Worm (Caenorhabditis elegans) whole organism, mixed stage, embryonic: ENCODE results near the gene dhs-16.

Experiments
- M03D4.4 ChIP-seq: sonication (generic microtip); optimal IDR thresholded peaks from 2 replicates; lab custom pipeline; 2017; ENCODE audit warnings: mild to moderate bottlenecking, missing genetic modification characterization, missing compliant biosample characterization
- bed-3 ChIP-seq: fragments of 200-800 bp; sonication (Bioruptor generic); optimal IDR thresholded peaks from 3 replicates; lab custom pipeline; 2018; ENCODE audit warnings: mild to moderate bottlenecking, missing genetic modification characterization, moderate library complexity, missing compliant biosample characterization
- blmp-1 ChIP-seq: fragments of 150-350 bp; optimal IDR thresholded peaks from 2 replicates; lab custom pipeline; 2014; ENCODE audit warnings: missing biosample characterization, missing genetic modification characterization
- ceh-39 ChIP-seq: fragments of 150-350 bp; optimal IDR thresholded peaks from 2 replicates; lab custom pipeline; 2014; ENCODE audit warnings: missing biosample characterization, missing genetic modification characterization
- ces-1 ChIP-seq: fragments of 150-350 bp; optimal IDR thresholded peaks from 2 replicates; lab custom pipeline; 2014; ENCODE audit warnings: missing biosample characterization, missing genetic modification reagents, missing genetic modification characterization
- drap-1 ChIP-seq: fragments of 200-800 bp; sonication (Bioruptor generic); optimal IDR thresholded peaks from 3 replicates; lab custom pipeline; 2018; ENCODE audit warnings: mild to moderate bottlenecking, missing genetic modification characterization, missing compliant biosample characterization
- elt-1 ChIP-seq: sonication (generic microtip); optimal IDR thresholded peaks from 2 replicates; lab custom pipeline; 2017; ENCODE audit warnings: missing genetic modification characterization, mild to moderate bottlenecking, missing compliant biosample characterization, antibody characterized with exemption, moderate library complexity, borderline replicate concordance; ENCODE audit not compliant: insufficient read depth
- elt-3 ChIP-seq: fragments of 150-350 bp; optimal IDR thresholded peaks from 2 replicates; lab custom pipeline; 2014; ENCODE audit warnings: missing biosample characterization, missing genetic modification characterization
- flh-1 ChIP-seq: fragments of 200-800 bp; sonication (Bioruptor generic); optimal IDR thresholded peaks from 2 replicates; lab custom pipeline; 2018; ENCODE audit warnings: mild to moderate bottlenecking, missing genetic modification characterization, moderate library complexity, missing compliant biosample characterization
- hlh-1 ChIP-seq: fragments of 150-350 bp; optimal IDR thresholded peaks from 2 replicates; lab custom pipeline; 2014; ENCODE audit warnings: missing biosample characterization, missing genetic modification reagents, missing genetic modification characterization
- lin-13 ChIP-seq: fragments of 150-350 bp; optimal IDR thresholded peaks from 2 replicates; lab custom pipeline; 2014; ENCODE audit warnings: missing biosample characterization, missing genetic modification characterization
- lsy-2 ChIP-seq: fragments of 150-350 bp; optimal IDR thresholded peaks from 2 replicates; lab custom pipeline; 2014; ENCODE audit warnings: missing biosample characterization, missing genetic modification characterization
- mep-1 ChIP-seq: fragments of 150-350 bp; optimal IDR thresholded peaks from 2 replicates; lab custom pipeline; 2017; ENCODE audit warnings: missing biosample characterization, missing genetic modification reagents, missing genetic modification characterization, inconsistent platforms
- mls-2 ChIP-seq: sonication (generic microtip); optimal IDR thresholded peaks from 2 replicates; lab custom pipeline; 2016; ENCODE audit warnings: mild to moderate bottlenecking, missing genetic modification characterization, moderate library complexity, missing compliant biosample characterization
- nhr-12 ChIP-seq: fragments of 150-350 bp; optimal IDR thresholded peaks from 2 replicates; lab custom pipeline; 2014; ENCODE audit warnings: missing biosample characterization, missing genetic modification characterization
- nhr-2 ChIP-seq: fragments of 150-350 bp; optimal IDR thresholded peaks from 2 replicates; lab custom pipeline; 2014; ENCODE audit warnings: missing biosample characterization, missing genetic modification characterization
- nhr-28 ChIP-seq: fragments of 150-350 bp; optimal IDR thresholded peaks from 2 replicates; lab custom pipeline; 2014; ENCODE audit warnings: missing biosample characterization, missing genetic modification characterization
- sem-2 ChIP-seq: fragments of 200-800 bp; sonication (Bioruptor generic); optimal IDR thresholded peaks from 2 replicates; lab custom pipeline; 2018; ENCODE audit warnings: mild to moderate bottlenecking, missing genetic modification characterization, missing compliant biosample characterization
- sptf-1 ChIP-seq: sonication (generic microtip); optimal IDR thresholded peaks from 2 replicates; lab custom pipeline; 2017; ENCODE audit warnings: mild to moderate bottlenecking, missing genetic modification characterization, moderate library complexity, missing compliant biosample characterization
- tbx-8 ChIP-seq: fragments of 200-800 bp; sonication (Bioruptor generic); optimal IDR thresholded peaks from 2 replicates; lab custom pipeline; 2018; ENCODE audit warnings: mild to moderate bottlenecking, missing genetic modification characterization, moderate library complexity, missing compliant biosample characterization
- unc-120 ChIP-seq: sonication (generic microtip); optimal IDR thresholded peaks from 2 replicates; lab custom pipeline; 2017; ENCODE audit warnings: missing genetic modification characterization, missing compliant biosample characterization; ENCODE audit not compliant: poor library complexity, severe bottlenecking
- unc-39 ChIP-seq: fragments of 150-350 bp; optimal IDR thresholded peaks from 2 replicates; lab custom pipeline; 2014; ENCODE audit warnings: missing biosample characterization, missing genetic modification characterization
- unc-62 ChIP-seq: fragments of 150-350 bp; optimal IDR thresholded peaks from 2 replicates; lab custom pipeline; 2014; ENCODE audit warnings: missing biosample characterization, missing genetic modification reagents, missing genetic modification characterization
- zip-8 ChIP-seq: fragments of 150-350 bp; optimal IDR thresholded peaks from 2 replicates; lab custom pipeline; 2014; ENCODE audit warnings: missing biosample characterization, missing genetic modification characterization
- ztf-11 ChIP-seq: fragments of 150-350 bp; optimal IDR thresholded peaks from 2 replicates; lab custom pipeline; 2014; ENCODE audit warnings: missing biosample characterization, missing genetic modification characterization

The dhs-16 gene

ce11 chrV:6018944-6019450 lies 35.5 kb downstream of the dhs-16 start, which contains the start of gene picc-1:
Gene picc-1, plus strand, starts transcription at chrV:6018994.
- no peak for TF ChIP-seq drap-1
- TF ChIP-seq hlh-1, result peak; percentile 36
- no peak for TF ChIP-seq sem-2 (GFP tag; lab: Kevin White, UChicago)
- TF ChIP-seq unc-62 (GFP tag; lab: Kevin White, UChicago), result peak; percentile 94
- peak; percentile 28 for TF ChIP-seq unc-120
- TF ChIP-seq, all 35 proteins: peak for 3

DNA sequence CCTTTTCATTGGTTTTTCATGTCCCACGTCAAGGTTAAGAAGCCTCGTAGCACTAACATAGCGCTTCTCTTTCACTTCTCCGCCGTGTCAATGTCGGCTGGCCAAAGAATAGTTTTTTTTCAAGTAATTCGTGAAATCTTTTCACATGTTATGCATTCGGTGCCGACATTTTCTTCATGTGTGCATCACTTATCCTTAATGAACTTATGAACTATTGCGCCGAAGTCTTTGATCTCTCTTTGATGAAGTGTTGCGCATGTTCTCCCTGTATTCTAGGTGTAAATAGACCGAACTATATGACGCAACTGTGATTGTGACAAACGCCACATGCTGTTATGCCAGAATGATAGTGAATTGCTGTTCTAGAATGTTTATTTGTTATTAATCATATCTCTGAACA lies 38.5 kb downstream of the dhs-16 start:
- no peak for TF ChIP-seq mep-1 (tag; lab: Kevin White, UChicago)
- no peak for TF ChIP-seq ceh-39 (tag; lab: Kevin White, UChicago)
- no peak for TF ChIP-seq M03D4.4
- TF ChIP-seq nhr-2 (tag; lab: Kevin White, UChicago), result peak; percentile 28
- TF ChIP-seq blmp-1 (tag; lab: Kevin White, UChicago), result no peak
- TF ChIP-seq zip-8 (tag; lab: Kevin White, UChicago), result peak; percentile 26
- no peak for TF ChIP-seq sem-2 (GFP tag; lab: Kevin White, UChicago)

ce11 chrV:6030559-6030975 lies 47.0 kb downstream of the dhs-16 start:
- TF ChIP-seq unc-62 (GFP tag; lab: Kevin White, UChicago) (peak; percentile 93), tbx-8 (GFP tag; lab: Kevin White, UChicago) (no peak), sptf-1 (tag; lab: Kevin White, UChicago) (peak; percentile 37), unc-120 (peak; percentile 94), hlh-1 (peak; percentile 48), nhr-12 (tag; lab: Kevin White, UChicago) (no peak), lin-13 (tag; lab: Kevin White, UChicago) (no peak)

ce11 chrV:6031585-6031984 lies 48.0 kb downstream of the dhs-16 start:
- no peak for TF ChIP-seq sptf-1 (tag; lab: Kevin White, UChicago)
- no peak for TF ChIP-seq drap-1
- TF ChIP-seq unc-39 (tag; lab: Kevin White, UChicago), result no peak
- TF ChIP-seq unc-62 (GFP tag; lab: Kevin White, UChicago), result no peak
- TF ChIP-seq M03D4.4, result no peak
- TF ChIP-seq blmp-1 (tag; lab: Kevin White, UChicago), result no peak
- TF ChIP-seq elt-3 (tag; lab: Kevin White, UChicago), result no peak
- TF ChIP-seq ztf-11 (tag; lab: Kevin White, UChicago), result no peak
- no peak for TF ChIP-seq elt-1
- TF ChIP-seq tbx-8 (GFP tag; lab: Kevin White, UChicago), result no peak
- TF ChIP-seq lsy-2 (tag; lab: Kevin White, UChicago), result no peak
- TF ChIP-seq flh-1 (GFP tag; lab: Kevin White, UChicago), result no peak
- TF ChIP-seq unc-120, result no peak
- TF ChIP-seq nhr-28, result no peak

- TF ChIP-seq lin-13 (tag; lab: Kevin White, UChicago) (no peak), ces-1 (GFP tag; lab: Kevin White, UChicago) (peak; percentile 22)
Observed at ce11 chrV:6033512-6033911, 50.0 kb downstream of the dhs-16 start.

ce11 chrV:6034714-6035113 lies 51.2 kb downstream of the dhs-16 start, which contains the start of gene dhs-17:
Gene dhs-17, minus strand, starts transcription at chrV:6034814.
- TF ChIP-seq hlh-1, result no peak
- no peak for TF ChIP-seq unc-62 (GFP tag; lab: Kevin White, UChicago)
- no peak for TF ChIP-seq mls-2 (tag; lab: Kevin White, UChicago)
- no peak for TF ChIP-seq bed-3 (GFP tag; lab: Kevin White, UChicago)
- TF ChIP-seq ces-1 (GFP tag; lab: Kevin White, UChicago), result no peak
- no peak for TF ChIP-seq ztf-11 (tag; lab: Kevin White, UChicago)
- TF ChIP-seq, all 35 proteins: peak for 0
